Fruit fly (Drosophila melanogaster) whole organism, pupa: ENCODE measurements around the gene Ccdc85.

Experiments used
- CG10348 ChIP-seq: fragments of 200-800 bp; sonication (Bioruptor generic); IDR thresholded peaks from 2 replicates; pipeline ENCODE4 v1.3.6; 2022; ENCODE audit warnings: missing biosample characterization, missing genetic modification characterization
- CG17806 ChIP-seq: fragments of 200-800 bp; sonication (Bioruptor generic); optimal IDR thresholded peaks from 2 replicates; lab custom pipeline; 2018; ENCODE audit warnings: missing biosample characterization, mild to moderate bottlenecking, missing genetic modification characterization, moderate library complexity
- CG34367 ChIP-seq: fragments of 200-800 bp; sonication (Bioruptor generic); optimal IDR thresholded peaks from 2 replicates; lab custom pipeline; 2018; ENCODE audit warnings: missing biosample characterization, mild to moderate bottlenecking, missing genetic modification characterization
- CG4496 ChIP-seq: fragments of 200-800 bp; sonication (Bioruptor generic); IDR thresholded peaks from 3 replicates; pipeline ENCODE4 v1.3.6; 2022; ENCODE audit warnings: missing biosample characterization, missing genetic modification characterization
- CG8301 ChIP-seq: fragments of 200-800 bp; sonication (Bioruptor generic); optimal IDR thresholded peaks from 2 replicates; lab custom pipeline; 2018; ENCODE audit warnings: missing biosample characterization, mild to moderate bottlenecking, missing genetic modification characterization
- CG9948 ChIP-seq: fragments of 200-800 bp; sonication (Bioruptor generic); optimal IDR thresholded peaks from 2 replicates; lab custom pipeline; 2018; ENCODE audit warnings: missing biosample characterization, mild to moderate bottlenecking, missing genetic modification characterization, moderate library complexity
- Pif1B ChIP-seq: fragments of 200-800 bp; sonication (Bioruptor generic); optimal IDR thresholded peaks from 3 replicates; lab custom pipeline; 2016; ENCODE audit warnings: missing biosample characterization, missing genetic modification characterization
- Snoo ChIP-seq: fragments of 200-800 bp; sonication (Bioruptor generic); optimal IDR thresholded peaks from 3 replicates; lab custom pipeline; 2017; ENCODE audit warnings: missing biosample characterization, mild to moderate bottlenecking, missing genetic modification characterization, inconsistent platforms
- fd96Ca ChIP-seq: fragments of 200-800 bp; sonication (Bioruptor generic); IDR thresholded peaks from 3 replicates; pipeline ENCODE4 v1.3.6; 2022; ENCODE audit warnings: missing biosample characterization, missing genetic modification characterization
- gl ChIP-seq: fragments of 200-800 bp; sonication (Bioruptor generic); optimal IDR thresholded peaks from 2 replicates; lab custom pipeline; 2018; ENCODE audit warnings: missing biosample characterization, mild to moderate bottlenecking, missing genetic modification characterization

- TF ChIP-seq CG34367 (tag; lab: Kevin White, UChicago) = no peak
- no peak for TF ChIP-seq CG4496 (GFP tag; lab: Robert Waterston, UW)
- no peak for TF ChIP-seq Pif1B
- TF ChIP-seq fd96Ca (GFP tag; lab: Robert Waterston, UW) = no peak
- no peak for TF ChIP-seq CG8301 (tag; lab: Kevin White, UChicago)
- TF ChIP-seq gl = no peak
- TF ChIP-seq CG10348 (GFP tag; lab: Robert Waterston, UW) = no peak
- TF ChIP-seq CG9948 (tag; lab: Kevin White, UChicago) = no peak
- TF ChIP-seq Snoo (tag; lab: Kevin White, UChicago) = peak; percentile 21
- TF ChIP-seq CG17806 (tag; lab: Kevin White, UChicago) = no peak
Measured at dm6 chr2L:3030350-3030749, 31.3 kb downstream of the Ccdc85 start, which contains the start of gene GABPI.
